Worm (Caenorhabditis elegans) whole organism, L1 larva: ENCODE data around the gene srx-59.
A peak's percentile ranks its signal among the peaks of the same experiment; 100 is the strongest.

ENCODE experiments used
- C34B4.2 ChIP-seq: sonication (generic microtip); optimal IDR thresholded peaks from 2 replicates; lab custom pipeline; 2017; ENCODE audit warnings: mild to moderate bottlenecking, missing genetic modification characterization, missing compliant biosample characterization
- alr-1 ChIP-seq: fragments of 200-800 bp; sonication (Bioruptor generic); optimal IDR thresholded peaks from 2 replicates; lab custom pipeline; 2018; ENCODE audit warnings: borderline replicate concordance, mild to moderate bottlenecking, missing genetic modification characterization, missing compliant biosample characterization
- ceh-63 ChIP-seq: fragments of 200-800 bp; sonication (Bioruptor generic); optimal IDR thresholded peaks from 2 replicates; lab custom pipeline; 2018; ENCODE audit warnings: mild to moderate bottlenecking, missing genetic modification characterization, missing compliant biosample characterization
- dsc-1 ChIP-seq: sonication (generic microtip); optimal IDR thresholded peaks from 2 replicates; lab custom pipeline; 2016; ENCODE audit warnings: mild to moderate bottlenecking, missing genetic modification characterization, missing compliant biosample characterization
- efl-1 ChIP-seq, 4 experiments: fragments of 150-350 bp; optimal IDR thresholded peaks in 3 of 4; peaks in 1 of 4; 1 replicate in 1 of 4; 2 replicates in 3 of 4; lab custom pipeline; 2014; ENCODE audit warnings: missing biosample characterization in 2 of 4, missing genetic modification characterization in 2 of 4, missing genetic modification reagents in 2 of 4
- efl-3 ChIP-seq: fragments of 200-800 bp; sonication (Bioruptor generic); optimal IDR thresholded peaks from 2 replicates; lab custom pipeline; 2018; ENCODE audit warnings: mild to moderate bottlenecking, missing genetic modification characterization, missing compliant biosample characterization
- egl-13 ChIP-seq: sonication (generic microtip); optimal IDR thresholded peaks from 2 replicates; lab custom pipeline; 2016; ENCODE audit warnings: missing genotype, missing genetic modification reagents, missing genetic modification characterization, missing compliant biosample characterization
- elt-2 ChIP-seq: sonication (generic microtip); optimal IDR thresholded peaks from 2 replicates; lab custom pipeline; 2016; ENCODE audit warnings: missing genetic modification characterization, mild to moderate bottlenecking, inconsistent platforms, missing compliant biosample characterization, missing genetic modification reagents
- elt-3 ChIP-seq, 6 experiments: fragments of 150-350 bp in 1 of 6; sonication (generic microtip); optimal IDR thresholded peaks; 2 replicates each; lab custom pipeline; 2017 to 2018; ENCODE audit warnings: missing biosample characterization in 6 of 6, missing genetic modification characterization in 6 of 6, inconsistent platforms in 1 of 6
- fkh-10 ChIP-seq: sonication (generic microtip); optimal IDR thresholded peaks from 2 replicates; lab custom pipeline; 2017; ENCODE audit warnings: missing biosample characterization, missing genetic modification reagents, missing genetic modification characterization
- fkh-4 ChIP-seq: sonication (generic microtip); optimal IDR thresholded peaks from 2 replicates; lab custom pipeline; 2016; ENCODE audit warnings: missing compliant biosample characterization, missing genetic modification characterization, borderline replicate concordance
- fkh-8 ChIP-seq: sonication (generic microtip); optimal IDR thresholded peaks from 2 replicates; lab custom pipeline; 2016; ENCODE audit warnings: mild to moderate bottlenecking, missing genetic modification characterization, missing compliant biosample characterization
- fos-1 ChIP-seq: fragments of 150-350 bp; optimal IDR thresholded peaks from 2 replicates; lab custom pipeline; 2014; ENCODE audit warnings: missing biosample characterization, missing genetic modification characterization
- grh-1 ChIP-seq: fragments of 200-800 bp; sonication (Bioruptor generic); IDR thresholded peaks from 2 replicates; pipeline ENCODE4 v1.3.6; 2022; ENCODE audit warnings: missing genetic modification reagents, missing genetic modification characterization, missing compliant biosample characterization
- lin-13 ChIP-seq: fragments of 150-350 bp; optimal IDR thresholded peaks from 2 replicates; lab custom pipeline; 2014; ENCODE audit warnings: missing biosample characterization, missing genetic modification reagents, missing genetic modification characterization
- lin-14 ChIP-seq: fragments of 200-800 bp; sonication (Bioruptor generic); optimal IDR thresholded peaks from 2 replicates; lab custom pipeline; 2018; ENCODE audit warnings: mild to moderate bottlenecking, missing genetic modification characterization, moderate library complexity, missing compliant biosample characterization
- lin-15B ChIP-seq: fragments of 150-350 bp; sonication (generic microtip); optimal IDR thresholded peaks from 3 replicates; lab custom pipeline; 2014; ENCODE audit warnings: missing biosample characterization, missing genetic modification characterization
- lin-35 ChIP-seq, 2 experiments: fragments of 150-350 bp; optimal IDR thresholded peaks; 2 replicates each; lab custom pipeline; 2014; ENCODE audit warnings: missing biosample characterization in 2 of 2, missing genetic modification characterization in 2 of 2, missing genetic modification reagents in 2 of 2
- mab-9 ChIP-seq: fragments of 200-800 bp; sonication (Bioruptor generic); IDR thresholded peaks from 2 replicates; pipeline ENCODE4 v1.3.6; 2022; ENCODE audit warnings: missing genetic modification reagents, missing genetic modification characterization, missing compliant biosample characterization
- mef-2 ChIP-seq: fragments of 150-350 bp; optimal IDR thresholded peaks from 2 replicates; lab custom pipeline; 2014; ENCODE audit warnings: missing biosample characterization, missing genetic modification characterization
- mep-1 ChIP-seq: fragments of 150-350 bp; optimal IDR thresholded peaks from 2 replicates; lab custom pipeline; 2014; ENCODE audit warnings: missing biosample characterization, missing genetic modification characterization
- nhr-11 ChIP-seq: fragments of 150-350 bp; optimal IDR thresholded peaks from 2 replicates; lab custom pipeline; 2014; ENCODE audit warnings: missing biosample characterization, missing genetic modification characterization
- nhr-12 ChIP-seq: sonication (generic microtip); optimal IDR thresholded peaks from 2 replicates; lab custom pipeline; 2017; ENCODE audit warnings: missing biosample characterization, missing genetic modification characterization
- nhr-19 ChIP-seq: fragments of 200-800 bp; sonication (Bioruptor generic); conservative IDR thresholded peaks from 2 replicates; pipeline ENCODE4 v1.3.6; 2022; ENCODE audit warnings: missing genetic modification characterization, missing compliant biosample characterization
- nhr-237 ChIP-seq: fragments of 150-350 bp; optimal IDR thresholded peaks from 2 replicates; lab custom pipeline; 2014; ENCODE audit warnings: missing biosample characterization, missing genetic modification characterization
- nhr-71 ChIP-seq: sonication (generic microtip); optimal IDR thresholded peaks from 2 replicates; lab custom pipeline; 2016; ENCODE audit warnings: mild to moderate bottlenecking, missing genetic modification characterization, moderate library complexity, missing compliant biosample characterization
- nhr-76 ChIP-seq: sonication (generic microtip); optimal IDR thresholded peaks from 2 replicates; lab custom pipeline; 2017; ENCODE audit warnings: missing biosample characterization, missing genetic modification characterization
- nhr-77 ChIP-seq: fragments of 150-350 bp; optimal IDR thresholded peaks from 2 replicates; lab custom pipeline; 2014; ENCODE audit warnings: missing biosample characterization, missing genetic modification characterization
- pag-3 ChIP-seq: sonication (generic microtip); optimal IDR thresholded peaks from 2 replicates; lab custom pipeline; 2017; ENCODE audit warnings: missing genetic modification characterization, mild to moderate bottlenecking, missing compliant biosample characterization, antibody characterized with exemption, borderline replicate concordance; ENCODE audit not compliant: insufficient read depth
- pqm-1 ChIP-seq: sonication (generic microtip); optimal IDR thresholded peaks from 3 replicates; lab custom pipeline; 2017; ENCODE audit warnings: missing biosample characterization, missing genetic modification characterization
- rnt-1 ChIP-seq: sonication (generic microtip); optimal IDR thresholded peaks from 2 replicates; lab custom pipeline; 2016; ENCODE audit warnings: mild to moderate bottlenecking, missing genetic modification characterization, moderate library complexity, missing compliant biosample characterization
- skn-1 ChIP-seq: fragments of 150-350 bp; optimal IDR thresholded peaks from 2 replicates; lab custom pipeline; 2014; ENCODE audit warnings: missing biosample characterization, missing genetic modification characterization
- snpc-4 ChIP-seq: fragments of 150-350 bp; optimal IDR thresholded peaks from 2 replicates; lab custom pipeline; 2014; ENCODE audit warnings: missing biosample characterization, missing genetic modification characterization
- snu-23 ChIP-seq: sonication (generic microtip); optimal IDR thresholded peaks from 2 replicates; lab custom pipeline; 2016; ENCODE audit warnings: missing genetic modification characterization, missing compliant biosample characterization
- sox-4 ChIP-seq: sonication (generic microtip); optimal IDR thresholded peaks from 2 replicates; lab custom pipeline; 2016; ENCODE audit warnings: missing genetic modification characterization, missing compliant biosample characterization
- sup-37 ChIP-seq: fragments of 200-800 bp; sonication (Bioruptor generic); optimal IDR thresholded peaks from 2 replicates; lab custom pipeline; 2018; ENCODE audit warnings: mild to moderate bottlenecking, missing genetic modification characterization, missing compliant biosample characterization
- swsn-7 ChIP-seq: sonication (generic microtip); optimal IDR thresholded peaks from 2 replicates; lab custom pipeline; 2016; ENCODE audit warnings: missing genetic modification characterization, missing compliant biosample characterization
- tlp-1 ChIP-seq: fragments of 150-350 bp; optimal IDR thresholded peaks from 2 replicates; lab custom pipeline; 2014; ENCODE audit warnings: missing biosample characterization, missing genetic modification characterization
- unc-98 ChIP-seq: fragments of 200-800 bp; sonication (Bioruptor generic); IDR thresholded peaks from 2 replicates; pipeline ENCODE4 v1.3.6; 2022; ENCODE audit warnings: missing genetic modification characterization, missing compliant biosample characterization
- xbp-1 ChIP-seq: sonication (generic microtip); optimal IDR thresholded peaks from 2 replicates; lab custom pipeline; 2016; ENCODE audit warnings: missing genetic modification characterization, missing compliant biosample characterization
- ztf-4 ChIP-seq: fragments of 150-350 bp; optimal IDR thresholded peaks from 2 replicates; lab custom pipeline; 2014; ENCODE audit warnings: missing biosample characterization, missing genetic modification characterization

The srx-59 gene

DNA sequence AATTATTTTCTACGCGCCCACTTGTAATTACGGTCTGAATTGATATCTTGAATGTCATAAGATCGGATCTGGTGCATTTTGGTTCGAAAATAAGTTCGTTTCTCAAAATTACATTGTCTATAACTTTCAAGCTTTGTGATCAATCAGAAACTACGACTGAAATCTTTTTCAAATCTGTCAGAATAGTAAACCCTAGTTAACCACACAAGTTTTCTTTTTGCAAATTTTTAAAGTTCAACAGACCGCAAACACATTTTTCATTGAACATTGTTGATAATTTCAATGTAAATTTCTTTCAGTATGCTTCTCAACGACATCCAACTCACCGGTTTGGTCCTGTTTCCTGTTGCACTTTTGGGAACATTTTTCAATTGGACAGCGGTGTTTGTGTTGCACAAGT is at the start of gene srx-59:
Gene srx-59 (plus strand): TSS at position 301 of the 400 bp plus-strand sequence.
- TF ChIP-seq grh-1 (GFP tag; lab: Robert Waterston, UW) (no peak), lin-13 (GFP tag; lab: Kevin White, UChicago) (no peak), alr-1 (no peak), elt-3 (tag; optimal IDR thresholded peaks at IDR 0.05; lab: Kevin White, UChicago) (no peak), lin-15B (no peak), ztf-4 (tag; lab: Kevin White, UChicago) (no peak), sup-37 (GFP tag; lab: Kevin White, UChicago) (no peak), nhr-237 (tag; lab: Kevin White, UChicago) (no peak), efl-3 (GFP tag; lab: Kevin White, UChicago) (no peak), snpc-4 (tag; lab: Kevin White, UChicago) (no peak), nhr-11 (tag; lab: Kevin White, UChicago) (no peak)

DNA sequence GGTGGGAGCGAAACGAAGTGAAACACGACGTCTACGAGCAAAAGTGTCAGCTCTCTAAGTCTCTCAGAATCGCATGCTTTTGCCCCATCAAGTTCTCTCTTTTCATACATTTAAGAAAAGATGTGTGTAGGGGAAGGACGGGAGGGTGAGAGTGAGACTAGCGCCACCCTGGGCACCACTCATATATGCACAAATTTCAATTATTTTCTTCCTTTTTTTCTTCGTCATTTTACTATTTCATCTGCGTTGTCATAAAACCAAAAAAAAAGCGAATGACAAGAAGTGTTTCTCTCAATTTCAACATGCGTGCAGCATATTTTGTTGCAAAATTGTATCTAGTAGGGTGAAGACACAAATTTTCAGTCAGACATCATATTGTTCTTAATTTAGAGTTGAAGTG is 45.0 kb upstream of the srx-59 start:
- TF ChIP-seq C34B4.2 (tag; lab: Kevin White, UChicago) (no peak), lin-35 (GFP tag; optimal IDR thresholded peaks at IDR 0.05; lab: Kevin White, UChicago) (no peak), mab-9 (GFP tag; lab: Robert Waterston, UW) (no peak), swsn-7 (no peak), ceh-63 (GFP tag; lab: Kevin White, UChicago) (no peak), skn-1 (tag; lab: Kevin White, UChicago) (no peak), lin-14 (GFP tag; lab: Kevin White, UChicago) (peak; percentile 32), fkh-8 (tag; lab: Kevin White, UChicago) (peak; percentile 16), fkh-4 (no peak), nhr-76 (tag; lab: Kevin White, UChicago) (no peak), nhr-11 (tag; lab: Kevin White, UChicago) (no peak)

DNA sequence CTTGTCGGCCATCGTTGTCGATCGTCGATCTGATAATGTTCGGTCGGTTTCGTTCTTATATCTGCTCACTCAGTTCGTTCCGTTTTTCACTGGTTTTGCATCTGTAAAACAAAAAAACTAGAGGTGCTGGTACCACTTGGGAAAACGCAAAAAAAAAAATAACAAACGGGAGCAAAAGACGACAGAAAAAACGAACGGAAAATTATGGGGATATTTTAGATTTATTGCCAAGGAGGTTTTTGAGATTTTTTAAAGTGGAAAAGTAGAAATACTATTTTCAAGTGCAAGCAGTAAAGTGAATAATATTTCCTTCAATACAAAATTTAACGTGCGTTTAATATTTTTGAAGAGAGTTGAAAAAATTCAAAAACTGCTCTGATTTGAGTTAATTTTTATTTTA is 42.7 kb upstream of the srx-59 start, which contains the start of gene unc-68:
Gene unc-68 (minus strand): TSS at position 101 of the 400 bp plus-strand sequence.
- no peak for TF ChIP-seq unc-98 (GFP tag; lab: Robert Waterston, UW)
- TF ChIP-seq nhr-77 (tag; lab: Kevin White, UChicago), result no peak
- no peak for TF ChIP-seq efl-3 (GFP tag; lab: Kevin White, UChicago)
- TF ChIP-seq pag-3 (tag; lab: Kevin White, UChicago), result no peak
- TF ChIP-seq mep-1 (tag; lab: Kevin White, UChicago), result no peak
- no peak for TF ChIP-seq nhr-237 (tag; lab: Kevin White, UChicago)
- no peak for TF ChIP-seq efl-1 (optimal IDR thresholded peaks at IDR 0.05; lab: Kevin White, UChicago)
- TF ChIP-seq efl-1 (GFP tag; optimal IDR thresholded peaks at IDR 0.05 in 1 of 2; lab: Kevin White, UChicago), result no peak
- TF ChIP-seq nhr-11 (tag; lab: Kevin White, UChicago), result no peak
- no peak for TF ChIP-seq alr-1
- TF ChIP-seq egl-13 (tag; lab: Kevin White, UChicago), result no peak
- TF ChIP-seq fos-1 (tag; lab: Kevin White, UChicago), result no peak
- TF ChIP-seq tlp-1 (tag; lab: Kevin White, UChicago), result no peak
- TF ChIP-seq elt-2 (tag; lab: Kevin White, UChicago), result no peak
- no peak for TF ChIP-seq swsn-7
- TF ChIP-seq pqm-1, result no peak
- TF ChIP-seq, all 84 proteins: peak for 0

DNA sequence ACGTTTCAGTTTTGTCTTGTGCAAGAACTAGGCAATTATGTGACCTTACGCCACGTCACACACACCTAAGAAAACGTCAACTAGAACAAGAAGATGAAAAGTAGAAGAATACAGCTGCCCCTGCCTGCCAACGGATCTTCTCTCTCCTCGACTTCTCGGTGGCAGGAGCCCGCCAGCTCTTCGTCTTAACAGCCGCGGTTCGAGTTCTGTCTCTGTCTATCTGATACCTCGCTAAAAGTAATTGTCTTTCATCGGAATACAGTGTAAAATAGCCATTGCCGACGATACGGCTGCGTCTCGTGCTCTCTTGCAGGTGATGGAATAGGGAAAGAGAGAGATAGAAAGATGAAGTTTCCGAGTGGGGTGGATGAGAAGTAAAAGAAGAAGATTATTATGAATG is 41.4 kb upstream of the srx-59 start:
- TF ChIP-seq fkh-10, result no peak
- TF ChIP-seq pag-3 (tag; lab: Kevin White, UChicago), result peak; percentile 95
- TF ChIP-seq alr-1, result no peak
- TF ChIP-seq nhr-19 (GFP tag; lab: Robert Waterston, UW), result peak; percentile 21; the same call in 1 of the 2 replicates
- no peak for TF ChIP-seq sox-4
- no peak for TF ChIP-seq nhr-12 (tag; lab: Kevin White, UChicago)
- TF ChIP-seq rnt-1, result peak; percentile 44
- peak; percentile 3 for TF ChIP-seq mep-1 (tag; lab: Kevin White, UChicago)
- TF ChIP-seq snu-23 (GFP tag; lab: Kevin White, UChicago), result peak; percentile 26
- TF ChIP-seq nhr-71 (tag; lab: Kevin White, UChicago), result peak; percentile 42
- TF ChIP-seq mef-2, result no peak
- TF ChIP-seq xbp-1 (tag; lab: Kevin White, UChicago), result peak; percentile 82
- peak; percentile 50 for TF ChIP-seq lin-14 (GFP tag; lab: Kevin White, UChicago)
- TF ChIP-seq dsc-1 (tag; lab: Kevin White, UChicago), result peak; percentile 36
